Worm (Caenorhabditis elegans) whole organism, late embryonic: ENCODE data around the gene F55G1.7.

Source experiments
- ceh-2 ChIP-seq: sonication (generic microtip); optimal IDR thresholded peaks from 2 replicates; lab custom pipeline; 2016; ENCODE audit warnings: missing genotype, missing genetic modification characterization, missing compliant biosample characterization
- ceh-30 ChIP-seq: fragments of 150-350 bp; optimal IDR thresholded peaks from 2 replicates; lab custom pipeline; 2014; ENCODE audit warnings: missing biosample characterization, missing genetic modification characterization
- ceh-6 ChIP-seq: fragments of 200-800 bp; sonication (Bioruptor generic); optimal IDR thresholded peaks from 2 replicates; lab custom pipeline; 2018; ENCODE audit warnings: mild to moderate bottlenecking, missing genetic modification characterization, missing compliant biosample characterization
- hlh-8 ChIP-seq: sonication (generic microtip); optimal IDR thresholded peaks from 2 replicates; lab custom pipeline; 2016; ENCODE audit warnings: missing genotype, missing genetic modification characterization, missing compliant biosample characterization
- mec-3 ChIP-seq: sonication (generic microtip); optimal IDR thresholded peaks from 2 replicates; lab custom pipeline; 2016; ENCODE audit warnings: borderline replicate concordance, missing genetic modification characterization, missing compliant biosample characterization
- nhr-11 ChIP-seq: fragments of 150-350 bp; optimal IDR thresholded peaks from 2 replicates; lab custom pipeline; 2014; ENCODE audit warnings: missing biosample characterization, missing genetic modification characterization
- pha-4 ChIP-seq: fragments of 150-350 bp; optimal IDR thresholded peaks from 2 replicates; lab custom pipeline; 2018; ENCODE audit warnings: missing biosample characterization, missing genetic modification reagents, missing genetic modification characterization
- sox-4 ChIP-seq: sonication (generic microtip); optimal IDR thresholded peaks from 2 replicates; lab custom pipeline; 2017; ENCODE audit warnings: mild to moderate bottlenecking, missing genetic modification characterization, inconsistent platforms, missing compliant biosample characterization

- TF ChIP-seq ceh-2 (tag; lab: Kevin White, UChicago): no peak
- TF ChIP-seq sox-4: no peak
- TF ChIP-seq mec-3 (tag; lab: Kevin White, UChicago): no peak
- no peak for TF ChIP-seq hlh-8 (tag; lab: Kevin White, UChicago)
- TF ChIP-seq pha-4 (tag; lab: Kevin White, UChicago): no peak
- TF ChIP-seq ceh-30 (tag; lab: Kevin White, UChicago): no peak
- no peak for TF ChIP-seq ceh-6 (GFP tag; lab: Kevin White, UChicago)
- TF ChIP-seq nhr-11 (tag; lab: Kevin White, UChicago): no peak
These were observed 29.7 kb upstream of the F55G1.7 start for ce11 chrIV:7499302-7499701.
